Worm (Caenorhabditis elegans) whole organism, late embryonic: ENCODE results near the gene smc-5.

Experiments used
- ceh-48 ChIP-seq: sonication (generic microtip); optimal IDR thresholded peaks from 2 replicates; lab custom pipeline; 2016; ENCODE audit warnings: missing genetic modification characterization, inconsistent platforms, missing compliant biosample characterization
- elt-4 ChIP-seq: sonication (generic microtip); optimal IDR thresholded peaks from 2 replicates; lab custom pipeline; 2016; ENCODE audit warnings: missing genetic modification characterization, missing compliant biosample characterization
- unc-55 ChIP-seq: sonication (generic microtip); optimal IDR thresholded peaks from 2 replicates; lab custom pipeline; 2017; ENCODE audit warnings: missing biosample characterization, missing genetic modification reagents, missing genetic modification characterization
- unc-86 ChIP-seq: sonication (generic microtip); optimal IDR thresholded peaks from 2 replicates; lab custom pipeline; 2016; ENCODE audit warnings: missing genetic modification characterization, missing compliant biosample characterization

DNA sequence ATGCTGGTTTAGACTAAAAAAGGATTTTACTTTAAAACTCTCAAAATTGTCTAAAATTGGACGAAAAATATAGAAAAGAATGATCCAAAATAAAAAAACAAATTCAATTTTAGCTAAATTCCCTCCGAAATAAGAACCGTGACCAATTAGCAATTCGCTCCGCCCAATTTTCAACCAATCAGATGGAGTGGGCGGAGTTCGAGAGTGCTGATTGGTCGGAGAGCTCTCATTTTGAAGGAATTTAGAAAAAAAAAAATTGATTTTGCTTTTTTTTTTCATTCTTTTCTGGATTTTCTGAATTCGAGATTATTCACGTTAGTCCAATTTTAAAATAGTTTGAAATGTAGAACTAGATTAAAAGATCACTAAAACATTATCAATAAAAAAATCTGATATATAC lies 37.1 kb downstream of the smc-5 start:
- no peak for TF ChIP-seq ceh-48 (tag; lab: Kevin White, UChicago)
- TF ChIP-seq unc-55 (GFP tag; lab: Kevin White, UChicago): no peak
- TF ChIP-seq unc-86: no peak
- no peak for TF ChIP-seq elt-4 (tag; lab: Kevin White, UChicago)
